Fruit fly (Drosophila melanogaster) whole organism, adult: ENCODE measurements around the gene Myo10A.

Experiments
- CG11617 ChIP-seq: fragments of 200-800 bp; sonication (Bioruptor generic); optimal IDR thresholded peaks from 2 replicates; lab custom pipeline; 2017; ENCODE audit warnings: mild to moderate bottlenecking, missing biosample characterization, missing genetic modification reagents, missing genetic modification characterization
- CG12768 ChIP-seq: fragments of 200-800 bp; sonication (Bioruptor generic); optimal IDR thresholded peaks from 2 replicates; lab custom pipeline; 2017; ENCODE audit warnings: missing biosample characterization, missing genetic modification characterization, mild to moderate bottlenecking, moderate library complexity, missing genetic modification reagents
- CG14711 ChIP-seq: fragments of 200-800 bp; sonication (Bioruptor generic); optimal IDR thresholded peaks from 2 replicates; lab custom pipeline; 2018; ENCODE audit warnings: missing biosample characterization, mild to moderate bottlenecking, missing genetic modification characterization, moderate library complexity
- CG1620 ChIP-seq: fragments of 200-800 bp; sonication (Bioruptor generic); optimal IDR thresholded peaks from 2 replicates; lab custom pipeline; 2016; ENCODE audit warnings: missing biosample characterization, missing genetic modification characterization
- CG33017 ChIP-seq: fragments of 200-800 bp; sonication (Bioruptor generic); optimal IDR thresholded peaks from 2 replicates; lab custom pipeline; 2018; ENCODE audit warnings: missing biosample characterization, mild to moderate bottlenecking, missing genetic modification characterization, moderate library complexity
- CG5204 ChIP-seq: fragments of 200-800 bp; sonication (Bioruptor generic); optimal IDR thresholded peaks from 2 replicates; lab custom pipeline; 2016; ENCODE audit warnings: missing biosample characterization, missing genetic modification characterization
- CG7045 ChIP-seq: fragments of 200-800 bp; sonication (Bioruptor generic); optimal IDR thresholded peaks from 2 replicates; lab custom pipeline; 2017; ENCODE audit warnings: missing biosample characterization, mild to moderate bottlenecking, missing genetic modification characterization
- CG7101 ChIP-seq: fragments of 200-800 bp; sonication (Bioruptor generic); optimal IDR thresholded peaks from 2 replicates; lab custom pipeline; 2018; ENCODE audit warnings: missing biosample characterization, mild to moderate bottlenecking, missing genetic modification characterization, moderate library complexity
- Clk ChIP-seq: fragments of 200-800 bp; sonication (Bioruptor generic); optimal IDR thresholded peaks from 2 replicates; lab custom pipeline; 2017; ENCODE audit warnings: missing biosample characterization, missing genetic modification characterization
- Crg-1 ChIP-seq: fragments of 200-800 bp; sonication (Bioruptor generic); optimal IDR thresholded peaks from 2 replicates; lab custom pipeline; 2016; ENCODE audit warnings: missing biosample characterization, missing genetic modification characterization
- Hr96 ChIP-seq: fragments of 200-800 bp; sonication (Bioruptor generic); optimal IDR thresholded peaks from 2 replicates; lab custom pipeline; 2016; ENCODE audit warnings: missing biosample characterization, missing genetic modification characterization
- Mnt ChIP-seq: fragments of 200-800 bp; sonication (Bioruptor generic); optimal IDR thresholded peaks from 2 replicates; lab custom pipeline; 2016; ENCODE audit warnings: missing biosample characterization, mild to moderate bottlenecking, missing genetic modification characterization
- bab1 ChIP-seq: fragments of 200-800 bp; sonication (Bioruptor generic); optimal IDR thresholded peaks from 3 replicates; lab custom pipeline; 2019; ENCODE audit warnings: missing biosample characterization, mild to moderate bottlenecking, missing genetic modification characterization, moderate library complexity
- cic ChIP-seq: fragments of 200-800 bp; sonication (Bioruptor generic); optimal IDR thresholded peaks from 2 replicates; lab custom pipeline; 2017; ENCODE audit warnings: missing biosample characterization, mild to moderate bottlenecking, missing genetic modification characterization, moderate library complexity
- cnc ChIP-seq, 2 experiments: fragments of >200 bp; optimal IDR thresholded peaks; 2 replicates each; lab custom pipeline; 2017
- kay ChIP-seq: fragments of 200-800 bp; sonication (Bioruptor generic); peaks from one replicate; lab custom pipeline; 2016; ENCODE audit warnings: missing biosample characterization, missing genetic modification characterization, borderline replicate concordance
- ovo ChIP-seq: fragments of 200-800 bp; sonication (Bioruptor generic); optimal IDR thresholded peaks from 2 replicates; lab custom pipeline; 2016; ENCODE audit warnings: missing biosample characterization, missing genetic modification characterization
- pad ChIP-seq: fragments of 200-800 bp; sonication (Bioruptor generic); optimal IDR thresholded peaks from 3 replicates; lab custom pipeline; 2017; ENCODE audit warnings: missing biosample characterization, missing genetic modification characterization, mild to moderate bottlenecking, moderate library complexity, missing genetic modification reagents
- tj ChIP-seq: fragments of 200-800 bp; sonication (Bioruptor generic); optimal IDR thresholded peaks from 3 replicates; lab custom pipeline; 2017; ENCODE audit warnings: missing biosample characterization, mild to moderate bottlenecking, missing genetic modification characterization, moderate library complexity
- toe ChIP-seq: fragments of 200-800 bp; sonication (Bioruptor generic); optimal IDR thresholded peaks from 2 replicates; lab custom pipeline; 2016; ENCODE audit warnings: missing biosample characterization, missing genetic modification characterization

Myo10A gene

DNA sequence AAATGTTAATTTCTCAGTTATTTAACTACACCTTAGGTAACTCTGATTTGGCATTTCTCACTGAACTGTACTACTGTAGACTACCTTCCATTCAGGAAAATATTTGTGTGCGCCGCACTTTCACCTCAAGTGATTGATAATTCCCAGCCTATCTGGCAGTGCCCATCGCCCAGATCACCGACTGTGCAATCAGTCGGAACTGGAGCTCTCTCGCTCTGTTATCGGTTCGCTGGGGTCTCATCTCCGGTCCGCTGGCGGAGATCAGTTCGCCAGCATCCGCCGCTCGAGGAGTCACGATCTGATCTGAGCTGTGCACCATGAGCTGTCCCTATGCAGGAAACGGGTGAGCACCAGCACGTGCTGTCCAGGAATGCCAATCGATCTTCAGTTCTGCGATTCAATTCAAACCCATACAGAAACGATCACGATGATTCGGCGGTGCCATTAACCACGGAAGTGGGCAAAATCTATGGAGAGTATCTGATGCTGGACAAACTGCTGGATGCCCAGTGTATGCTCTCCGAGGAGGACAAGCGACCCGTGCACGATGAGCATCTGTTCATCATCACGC, 6.8 kb upstream of the Myo10A start, which contains the start of gene v:
Gene v, plus strand, starts transcription at position 262 of the 571 bp plus-strand sequence.
- TF ChIP-seq CG1620 (GFP tag; lab: Kevin White, UChicago) (no peak), kay (GFP tag; lab: Kevin White, UChicago) (no peak), ovo (GFP tag; lab: Kevin White, UChicago) (no peak), CG12768 (GFP tag; lab: Kevin White, UChicago) (no peak), cic (GFP tag; lab: Kevin White, UChicago) (peak; percentile 41), tj (GFP tag; lab: Kevin White, UChicago) (no peak)

DNA sequence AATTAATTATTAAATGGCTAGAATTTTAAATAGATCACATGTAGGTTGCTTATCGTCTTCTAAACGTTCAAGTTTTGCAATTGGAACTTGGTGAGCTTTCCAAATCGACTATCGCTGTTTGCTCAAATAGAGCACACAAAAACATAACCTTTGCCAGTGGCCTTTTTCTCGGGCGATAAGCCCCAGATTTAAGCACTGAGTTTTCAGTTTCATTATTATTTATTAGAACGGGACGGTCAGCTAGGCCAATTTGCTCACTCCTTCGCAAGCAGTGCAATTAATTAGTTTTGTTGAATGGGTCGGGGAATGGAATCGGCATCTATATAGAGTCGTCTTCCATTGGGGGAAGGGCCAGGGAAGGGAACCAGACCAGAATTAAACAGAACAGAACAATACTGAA, 4.4 kb upstream of the Myo10A start:
- TF ChIP-seq CG12768 (GFP tag; lab: Kevin White, UChicago) (no peak), CG7101 (tag; lab: Kevin White, UChicago) (no peak), cic (GFP tag; lab: Kevin White, UChicago) (no peak)

DNA sequence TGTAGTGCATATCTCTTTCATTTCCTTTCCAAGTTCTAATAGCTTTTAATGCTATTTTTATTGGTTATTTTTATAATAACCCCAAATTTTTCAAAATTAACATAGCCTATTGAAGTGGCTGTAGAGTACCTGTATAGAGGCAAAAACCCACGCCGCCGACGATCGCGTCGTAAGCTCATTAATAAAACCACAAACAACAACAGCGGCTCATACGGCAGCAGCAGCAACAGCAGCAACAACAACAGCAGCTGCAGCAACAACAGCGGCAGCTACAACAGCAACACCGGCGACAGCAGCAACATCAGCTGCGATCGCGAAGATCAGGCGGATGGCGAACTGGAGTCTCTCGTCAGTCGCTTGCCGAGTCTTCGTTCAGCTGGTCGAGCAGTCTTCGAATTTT, 3.5 kb upstream of the Myo10A start, which contains the start of gene CG2145:
Gene CG2145, plus strand, starts transcription at position 290 of the 400 bp plus-strand sequence.
- TF ChIP-seq CG11617 (GFP tag; lab: Kevin White, UChicago) (peak; percentile 14), cic (GFP tag; lab: Kevin White, UChicago) (peak; percentile 76), CG5204 (GFP tag; lab: Kevin White, UChicago) (no peak), tj (GFP tag; lab: Kevin White, UChicago) (peak; percentile 60), CG12768 (GFP tag; lab: Kevin White, UChicago) (peak; percentile 56), bab1 (GFP tag; lab: Kevin White, UChicago) (peak; percentile 87), CG1620 (GFP tag; lab: Kevin White, UChicago) (peak; percentile 6), cnc (optimal IDR thresholded peaks at IDR 0.05; lab: Kevin White, UChicago) (no peak), Mnt (peak; percentile 76), Clk (GFP tag; lab: Kevin White, UChicago) (peak; percentile 68), ovo (GFP tag; lab: Kevin White, UChicago) (peak; percentile 88), pad (no peak), Hr96 (GFP tag; lab: Kevin White, UChicago) (peak; percentile 73), CG7101 (tag; lab: Kevin White, UChicago) (peak; percentile 41), CG14711 (tag; lab: Kevin White, UChicago) (peak; percentile 29), Crg-1 (no peak), CG7045 (no peak), toe (GFP tag; lab: Kevin White, UChicago) (peak; percentile 64), kay (GFP tag; lab: Kevin White, UChicago) (peak; percentile 74), CG33017 (tag; lab: Kevin White, UChicago) (peak; percentile 31)

DNA sequence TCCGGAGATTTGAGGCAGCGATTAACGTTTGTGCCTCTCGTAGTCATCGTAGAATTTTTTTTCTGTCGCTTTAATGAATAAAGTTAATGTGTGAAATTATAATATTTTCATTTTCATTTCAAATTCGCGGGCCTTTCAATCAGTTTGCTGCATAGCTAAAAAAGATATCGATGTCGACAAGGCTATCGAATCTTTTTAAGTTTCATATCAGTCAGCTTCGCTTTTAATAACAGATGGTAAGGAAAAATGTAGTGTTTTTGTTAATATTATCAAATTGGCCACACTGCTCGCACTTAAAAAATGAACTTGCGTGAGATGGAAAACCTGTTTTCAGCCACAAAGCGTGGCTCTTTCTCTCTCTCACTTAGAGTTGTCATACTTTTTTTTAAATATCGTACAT, 1.0 kb upstream of the Myo10A start:
- TF ChIP-seq Crg-1 = no peak
- no peak for TF ChIP-seq Hr96 (GFP tag; lab: Kevin White, UChicago)
- TF ChIP-seq CG12768 (GFP tag; lab: Kevin White, UChicago) = no peak
- no peak for TF ChIP-seq toe (GFP tag; lab: Kevin White, UChicago)
- TF ChIP-seq cnc (optimal IDR thresholded peaks at IDR 0.05; lab: Kevin White, UChicago) = no peak
- no peak for TF ChIP-seq CG33017 (tag; lab: Kevin White, UChicago)
- TF ChIP-seq CG14711 (tag; lab: Kevin White, UChicago) = peak; percentile 38

DNA sequence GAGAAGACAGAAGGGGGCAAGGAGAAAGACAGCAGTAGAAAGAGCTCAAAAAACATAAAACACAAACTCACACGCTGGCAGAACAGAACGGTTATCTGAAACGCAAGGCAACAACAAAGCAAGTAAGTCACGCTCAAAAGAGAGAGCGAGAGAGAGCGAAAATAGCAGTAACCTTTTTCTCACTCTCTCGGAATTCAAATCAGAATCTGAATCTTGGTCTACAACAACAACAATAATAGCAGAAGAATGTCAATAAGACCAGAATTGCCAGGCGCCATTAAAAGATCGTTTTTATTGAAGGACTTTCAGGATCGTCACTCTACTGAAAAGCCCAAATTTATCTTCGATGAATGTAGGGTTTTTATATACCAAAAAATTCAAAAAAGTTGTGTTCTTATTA, 610 bp downstream of the Myo10A start:
- TF ChIP-seq pad (no peak), CG14711 (tag; lab: Kevin White, UChicago) (no peak), CG11617 (GFP tag; lab: Kevin White, UChicago) (no peak), bab1 (GFP tag; lab: Kevin White, UChicago) (no peak), CG7101 (tag; lab: Kevin White, UChicago) (no peak), kay (GFP tag; lab: Kevin White, UChicago) (no peak), CG7045 (no peak), cic (GFP tag; lab: Kevin White, UChicago) (no peak), CG12768 (GFP tag; lab: Kevin White, UChicago) (no peak), cnc (optimal IDR thresholded peaks at IDR 0.05; lab: Kevin White, UChicago) (no peak), tj (GFP tag; lab: Kevin White, UChicago) (no peak), CG1620 (GFP tag; lab: Kevin White, UChicago) (no peak), Crg-1 (no peak), Mnt (no peak), toe (GFP tag; lab: Kevin White, UChicago) (no peak), ovo (GFP tag; lab: Kevin White, UChicago) (no peak), Clk (GFP tag; lab: Kevin White, UChicago) (no peak)

DNA sequence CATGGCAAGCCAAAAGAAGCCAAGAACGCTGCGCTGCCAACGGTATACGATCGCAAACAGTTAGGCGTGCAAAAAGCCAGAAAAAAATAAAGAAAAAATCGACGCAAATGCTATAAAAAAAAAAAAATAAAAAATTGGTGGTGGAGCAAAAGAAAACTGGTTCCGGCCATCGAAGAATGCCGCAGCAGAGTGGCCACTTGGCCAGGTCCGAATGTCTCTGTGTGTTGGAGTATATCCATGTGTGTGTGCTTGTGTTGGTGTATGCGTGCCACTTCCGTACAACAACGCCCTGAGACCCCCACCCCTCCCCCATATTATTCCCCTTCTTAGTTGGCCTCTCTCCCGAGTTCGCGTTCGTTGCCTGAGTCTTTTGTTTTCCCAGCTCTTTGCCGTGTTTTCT, 1.7 kb downstream of the Myo10A start:
- TF ChIP-seq CG5204 (GFP tag; lab: Kevin White, UChicago) (no peak), Mnt (no peak), Hr96 (GFP tag; lab: Kevin White, UChicago) (no peak), bab1 (GFP tag; lab: Kevin White, UChicago) (no peak), CG7045 (no peak)

DNA sequence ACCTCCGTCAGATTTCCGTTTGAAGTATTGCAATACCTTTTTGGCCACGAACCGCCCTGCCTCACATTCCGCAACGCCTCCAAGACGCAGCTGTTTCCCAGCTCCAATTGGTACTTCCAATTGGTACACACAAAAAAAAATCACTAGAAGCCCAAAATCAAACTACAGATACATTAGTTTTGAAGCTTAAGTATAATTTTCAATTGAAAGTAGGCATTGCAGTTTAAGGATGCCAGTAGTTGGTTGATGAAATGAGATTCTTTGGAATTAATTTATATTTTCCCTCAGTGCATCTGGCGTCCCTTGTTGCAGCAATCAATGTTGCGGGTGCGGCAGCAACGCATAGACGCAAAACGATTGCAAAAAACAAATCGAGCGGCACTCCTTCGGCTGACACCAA, 3.1 kb downstream of the Myo10A start:
- TF ChIP-seq CG14711 (tag; lab: Kevin White, UChicago) (no peak), Clk (GFP tag; lab: Kevin White, UChicago) (no peak), pad (no peak), CG7045 (no peak), CG7101 (tag; lab: Kevin White, UChicago) (no peak), tj (GFP tag; lab: Kevin White, UChicago) (no peak), cnc (optimal IDR thresholded peaks at IDR 0.05; lab: Kevin White, UChicago) (no peak), CG5204 (GFP tag; lab: Kevin White, UChicago) (no peak), ovo (GFP tag; lab: Kevin White, UChicago) (no peak), CG12768 (GFP tag; lab: Kevin White, UChicago) (no peak)
